Worm (Caenorhabditis elegans) whole organism, L1 larva: Measurements from ENCODE around the gene B0285.6.

ENCODE experiments used
- C04F5.9 ChIP-seq: sonication (generic microtip); optimal IDR thresholded peaks from 2 replicates; lab custom pipeline; 2016; ENCODE audit warnings: missing genetic modification characterization, missing compliant biosample characterization
- C34B4.2 ChIP-seq: sonication (generic microtip); optimal IDR thresholded peaks from 2 replicates; lab custom pipeline; 2017; ENCODE audit warnings: mild to moderate bottlenecking, missing genetic modification characterization, missing compliant biosample characterization
- F16B12.6 ChIP-seq: fragments of 150-350 bp; optimal IDR thresholded peaks from 2 replicates; lab custom pipeline; 2014; ENCODE audit warnings: missing biosample characterization, missing genetic modification characterization
- aha-1 ChIP-seq: fragments of 150-350 bp; optimal IDR thresholded peaks from 2 replicates; lab custom pipeline; 2014; ENCODE audit warnings: missing biosample characterization, missing genetic modification characterization
- blmp-1 ChIP-seq: fragments of 150-350 bp; optimal IDR thresholded peaks from 2 replicates; lab custom pipeline; 2014; ENCODE audit warnings: missing biosample characterization, missing genetic modification characterization
- ceh-8 ChIP-seq: fragments of 200-800 bp; sonication (Bioruptor generic); optimal IDR thresholded peaks from 2 replicates; lab custom pipeline; 2018; ENCODE audit warnings: mild to moderate bottlenecking, missing genetic modification characterization, moderate library complexity, missing compliant biosample characterization
- ceh-82 ChIP-seq, 3 experiments: fragments of 150-350 bp in 1 of 3; sonication (generic microtip) in 2 of 3; optimal IDR thresholded peaks; 2 replicates each; lab custom pipeline; 2014 to 2017; ENCODE audit warnings: missing biosample characterization in 3 of 3, missing genetic modification characterization in 3 of 3
- ceh-90 ChIP-seq: sonication (generic microtip); optimal IDR thresholded peaks from 2 replicates; lab custom pipeline; 2016; ENCODE audit warnings: missing genetic modification characterization, missing compliant biosample characterization
- ces-1 ChIP-seq: fragments of 150-350 bp; optimal IDR thresholded peaks from 2 replicates; lab custom pipeline; 2014; ENCODE audit warnings: missing biosample characterization, missing genetic modification reagents, missing genetic modification characterization
- dpl-1 ChIP-seq, 3 experiments: fragments of 150-350 bp in 2 of 3; sonication (generic microtip) in 1 of 3; optimal IDR thresholded peaks; 2 replicates each; lab custom pipeline; 2014 to 2017; ENCODE audit warnings: missing biosample characterization in 3 of 3, missing genetic modification characterization in 3 of 3, missing genetic modification reagents in 3 of 3
- dsc-1 ChIP-seq: sonication (generic microtip); optimal IDR thresholded peaks from 2 replicates; lab custom pipeline; 2016; ENCODE audit warnings: mild to moderate bottlenecking, missing genetic modification characterization, missing compliant biosample characterization
- efl-1 ChIP-seq, 4 experiments: fragments of 150-350 bp; optimal IDR thresholded peaks in 3 of 4; peaks in 1 of 4; 1 replicate in 1 of 4; 2 replicates in 3 of 4; lab custom pipeline; 2014; ENCODE audit warnings: missing biosample characterization in 2 of 4, missing genetic modification characterization in 2 of 4, missing genetic modification reagents in 2 of 4
- efl-3 ChIP-seq: fragments of 200-800 bp; sonication (Bioruptor generic); optimal IDR thresholded peaks from 2 replicates; lab custom pipeline; 2018; ENCODE audit warnings: mild to moderate bottlenecking, missing genetic modification characterization, missing compliant biosample characterization
- egl-13 ChIP-seq: sonication (generic microtip); optimal IDR thresholded peaks from 2 replicates; lab custom pipeline; 2016; ENCODE audit warnings: missing genotype, missing genetic modification reagents, missing genetic modification characterization, missing compliant biosample characterization
- egl-27 ChIP-seq, 2 experiments: fragments of 150-350 bp in 1 of 2; sonication (generic microtip); optimal IDR thresholded peaks; 3 replicates each; lab custom pipeline; 2017 to 2018; ENCODE audit warnings: missing biosample characterization in 2 of 2, missing genetic modification characterization in 2 of 2, missing genetic modification reagents in 2 of 2
- elt-2 ChIP-seq: sonication (generic microtip); optimal IDR thresholded peaks from 2 replicates; lab custom pipeline; 2016; ENCODE audit warnings: missing genetic modification characterization, mild to moderate bottlenecking, inconsistent platforms, missing compliant biosample characterization, missing genetic modification reagents
- elt-3 ChIP-seq, 6 experiments: fragments of 150-350 bp in 1 of 6; sonication (generic microtip); optimal IDR thresholded peaks; 2 replicates each; lab custom pipeline; 2017 to 2018; ENCODE audit warnings: missing biosample characterization in 6 of 6, missing genetic modification characterization in 6 of 6, inconsistent platforms in 1 of 6
- fkh-8 ChIP-seq: sonication (generic microtip); optimal IDR thresholded peaks from 2 replicates; lab custom pipeline; 2016; ENCODE audit warnings: mild to moderate bottlenecking, missing genetic modification characterization, missing compliant biosample characterization
- fos-1 ChIP-seq: fragments of 150-350 bp; optimal IDR thresholded peaks from 2 replicates; lab custom pipeline; 2014; ENCODE audit warnings: missing biosample characterization, missing genetic modification characterization
- jun-1 ChIP-seq: fragments of 150-350 bp; optimal IDR thresholded peaks from 2 replicates; lab custom pipeline; 2014; ENCODE audit warnings: missing biosample characterization, missing genetic modification reagents, missing genetic modification characterization
- lin-14 ChIP-seq: fragments of 200-800 bp; sonication (Bioruptor generic); optimal IDR thresholded peaks from 2 replicates; lab custom pipeline; 2018; ENCODE audit warnings: mild to moderate bottlenecking, missing genetic modification characterization, moderate library complexity, missing compliant biosample characterization
- lin-35 ChIP-seq, 2 experiments: fragments of 150-350 bp; optimal IDR thresholded peaks; 2 replicates each; lab custom pipeline; 2014; ENCODE audit warnings: missing biosample characterization in 2 of 2, missing genetic modification characterization in 2 of 2, missing genetic modification reagents in 2 of 2
- lin-39 ChIP-seq: fragments of 150-350 bp; optimal IDR thresholded peaks from 2 replicates; lab custom pipeline; 2014; ENCODE audit warnings: missing biosample characterization, missing genetic modification reagents, missing genetic modification characterization
- lir-3 ChIP-seq: sonication (generic microtip); optimal IDR thresholded peaks from 2 replicates; lab custom pipeline; 2016; ENCODE audit warnings: mild to moderate bottlenecking, missing genetic modification characterization, moderate library complexity, missing compliant biosample characterization; ENCODE audit not compliant: poor library complexity
- lsy-2 ChIP-seq, 2 experiments: fragments of 150-350 bp; optimal IDR thresholded peaks; 2 replicates each; lab custom pipeline; 2014; ENCODE audit warnings: missing biosample characterization in 2 of 2, missing genetic modification characterization in 2 of 2
- mdl-1 ChIP-seq, 2 experiments: fragments of 150-350 bp; optimal IDR thresholded peaks; 2 replicates each; lab custom pipeline; 2014 to 2017; ENCODE audit warnings: missing biosample characterization in 2 of 2, missing genetic modification characterization in 2 of 2, inconsistent platforms in 1 of 2
- mef-2 ChIP-seq: fragments of 150-350 bp; optimal IDR thresholded peaks from 2 replicates; lab custom pipeline; 2014; ENCODE audit warnings: missing biosample characterization, missing genetic modification characterization
- nhr-12 ChIP-seq: sonication (generic microtip); optimal IDR thresholded peaks from 2 replicates; lab custom pipeline; 2017; ENCODE audit warnings: missing biosample characterization, missing genetic modification characterization
- nhr-19 ChIP-seq: fragments of 200-800 bp; sonication (Bioruptor generic); conservative IDR thresholded peaks from 2 replicates; pipeline ENCODE4 v1.3.6; 2022; ENCODE audit warnings: missing genetic modification characterization, missing compliant biosample characterization
- nhr-20 ChIP-seq: sonication (generic microtip); optimal IDR thresholded peaks from 2 replicates; lab custom pipeline; 2016; ENCODE audit warnings: mild to moderate bottlenecking, missing genetic modification characterization, missing compliant biosample characterization
- nhr-237 ChIP-seq: fragments of 150-350 bp; optimal IDR thresholded peaks from 2 replicates; lab custom pipeline; 2014; ENCODE audit warnings: missing biosample characterization, missing genetic modification characterization
- nhr-71 ChIP-seq: sonication (generic microtip); optimal IDR thresholded peaks from 2 replicates; lab custom pipeline; 2016; ENCODE audit warnings: mild to moderate bottlenecking, missing genetic modification characterization, moderate library complexity, missing compliant biosample characterization
- nhr-84 ChIP-seq: sonication (generic microtip); optimal IDR thresholded peaks from 2 replicates; lab custom pipeline; 2017; ENCODE audit warnings: missing biosample characterization, missing genetic modification characterization
- nhr-85 ChIP-seq: sonication (generic microtip); peaks from one replicate; lab custom pipeline; 2016; ENCODE audit warnings: missing genetic modification characterization, inconsistent platforms, missing compliant biosample characterization
- rnt-1 ChIP-seq: sonication (generic microtip); optimal IDR thresholded peaks from 2 replicates; lab custom pipeline; 2016; ENCODE audit warnings: mild to moderate bottlenecking, missing genetic modification characterization, moderate library complexity, missing compliant biosample characterization
- skn-1 ChIP-seq: fragments of 150-350 bp; optimal IDR thresholded peaks from 2 replicates; lab custom pipeline; 2014; ENCODE audit warnings: missing biosample characterization, missing genetic modification characterization
- snu-23 ChIP-seq: sonication (generic microtip); optimal IDR thresholded peaks from 2 replicates; lab custom pipeline; 2016; ENCODE audit warnings: missing genetic modification characterization, missing compliant biosample characterization
- sptf-1 ChIP-seq: fragments of 150-350 bp; optimal IDR thresholded peaks from 2 replicates; lab custom pipeline; 2014; ENCODE audit warnings: missing biosample characterization, missing genetic modification characterization
- sup-37 ChIP-seq: fragments of 200-800 bp; sonication (Bioruptor generic); optimal IDR thresholded peaks from 2 replicates; lab custom pipeline; 2018; ENCODE audit warnings: mild to moderate bottlenecking, missing genetic modification characterization, missing compliant biosample characterization
- tlp-1 ChIP-seq: fragments of 150-350 bp; optimal IDR thresholded peaks from 2 replicates; lab custom pipeline; 2014; ENCODE audit warnings: missing biosample characterization, missing genetic modification characterization
- unc-30 ChIP-seq: sonication (generic microtip); optimal IDR thresholded peaks from 2 replicates; lab custom pipeline; 2017; ENCODE audit warnings: missing biosample characterization, missing genetic modification characterization
- zag-1 ChIP-seq: fragments of 150-350 bp; optimal IDR thresholded peaks from 2 replicates; lab custom pipeline; 2014; ENCODE audit warnings: missing biosample characterization, missing genetic modification characterization
- ztf-11 ChIP-seq, 2 experiments: sonication (generic microtip); optimal IDR thresholded peaks; 2 replicates each; lab custom pipeline; 2016 to 2017; ENCODE audit warnings: missing genetic modification characterization in 2 of 2, missing biosample characterization in 1 of 2, missing compliant biosample characterization in 1 of 2

The B0285.6 gene

ce11 chrIII:4323120-4323519 lies 26.8 kb upstream of the B0285.6 start (continued):
- TF ChIP-seq ceh-90 (tag; lab: Kevin White, UChicago), result no peak
- TF ChIP-seq lin-14, result peak; percentile 93
- TF ChIP-seq fkh-8, result peak; percentile 36
- peak; percentile 60 for TF ChIP-seq rnt-1
- TF ChIP-seq ceh-82 (tag; optimal IDR thresholded peaks at IDR 0.05; lab: Kevin White, UChicago), result peak; percentile 11 to 40 (median 37)
- TF ChIP-seq snu-23 (GFP tag; lab: Kevin White, UChicago), result peak; percentile 31
- peak; percentile 13 for TF ChIP-seq skn-1 (tag; lab: Kevin White, UChicago)
- TF ChIP-seq dpl-1 (GFP tag; optimal IDR thresholded peaks at IDR 0.05; lab: Kevin White, UChicago), result peak in 2 of 3 experiments; percentile 5 to 37
- no peak for TF ChIP-seq efl-3
- TF ChIP-seq nhr-12 (tag; lab: Kevin White, UChicago), result no peak
- TF ChIP-seq efl-1 (optimal IDR thresholded peaks at IDR 0.05; lab: Kevin White, UChicago), result peak; percentile 50 to 55
- TF ChIP-seq efl-1 (GFP tag; optimal IDR thresholded peaks at IDR 0.05 in 1 of 2; lab: Kevin White, UChicago), result peak; percentile 29 to 77
- TF ChIP-seq nhr-20 (tag; lab: Kevin White, UChicago), result peak; percentile 13

ce11 chrIII:4323859-4324258 lies 26.0 kb upstream of the B0285.6 start, which contains the start of gene H38K22.9:
TSS of gene H38K22.9 (plus strand) at chrIII:4324159.
- TF ChIP-seq nhr-19 (GFP tag; lab: Robert Waterston, UW) (no peak), nhr-85 (tag; lab: Kevin White, UChicago) (peak; percentile 25), efl-1 (optimal IDR thresholded peaks at IDR 0.05; lab: Kevin White, UChicago) (no peak), efl-1 (GFP tag; optimal IDR thresholded peaks at IDR 0.05 in 1 of 2; lab: Kevin White, UChicago) (peak in 1 of 2 experiments; percentile 63), aha-1 (tag; lab: Kevin White, UChicago) (no peak), tlp-1 (tag; lab: Kevin White, UChicago) (no peak), lir-3 (tag; lab: Kevin White, UChicago) (no peak), nhr-84 (no peak), C34B4.2 (tag; lab: Kevin White, UChicago) (no peak), lin-14 (no peak)

ce11 chrIII:4328208-4328987 lies 21.5 kb upstream of the B0285.6 start:
- TF ChIP-seq efl-1 (optimal IDR thresholded peaks at IDR 0.05; lab: Kevin White, UChicago), result no peak
- no peak for TF ChIP-seq efl-1 (GFP tag; optimal IDR thresholded peaks at IDR 0.05 in 1 of 2; lab: Kevin White, UChicago)
- TF ChIP-seq blmp-1 (tag; lab: Kevin White, UChicago), result peak; percentile 75
- TF ChIP-seq nhr-85 (tag; lab: Kevin White, UChicago), result peak; percentile 25
- TF ChIP-seq nhr-20 (tag; lab: Kevin White, UChicago), result peak; percentile 4
- TF ChIP-seq elt-3 (tag; optimal IDR thresholded peaks at IDR 0.05; lab: Kevin White, UChicago), result peak in 5 of 6 experiments; percentile 56 to 89 (median 65)
- no peak for TF ChIP-seq lin-39
- TF ChIP-seq lin-14, result peak; percentile 50
- peak; percentile 41 for TF ChIP-seq snu-23 (GFP tag; lab: Kevin White, UChicago)

- TF ChIP-seq sup-37 (no peak), egl-13 (no peak), lsy-2 (tag; optimal IDR thresholded peaks at IDR 0.05; lab: Kevin White, UChicago) (peak in 1 of 2 experiments; percentile 24), ceh-8 (no peak), ces-1 (GFP tag; lab: Kevin White, UChicago) (no peak), mdl-1 (tag; optimal IDR thresholded peaks at IDR 0.05; lab: Kevin White, UChicago) (no peak), blmp-1 (tag; lab: Kevin White, UChicago) (peak; percentile 90), F16B12.6 (no peak), fkh-8 (no peak), elt-2 (tag; lab: Kevin White, UChicago) (no peak), nhr-237 (tag; lab: Kevin White, UChicago) (no peak), nhr-71 (peak; percentile 6), unc-30 (tag; lab: Kevin White, UChicago) (no peak), jun-1 (tag; lab: Kevin White, UChicago) (no peak), C04F5.9 (tag; lab: Kevin White, UChicago) (no peak), ztf-11 (tag; optimal IDR thresholded peaks at IDR 0.05; lab: Kevin White, UChicago) (no peak), mef-2 (tag; lab: Kevin White, UChicago) (no peak), fos-1 (tag; lab: Kevin White, UChicago) (no peak), aha-1 (tag; lab: Kevin White, UChicago) (no peak), lin-35 (GFP tag; optimal IDR thresholded peaks at IDR 0.05; lab: Kevin White, UChicago) (peak in 1 of 2 experiments; percentile 4), nhr-85 (tag; lab: Kevin White, UChicago) (peak; percentile 82), egl-27 (tag; optimal IDR thresholded peaks at IDR 0.05; lab: Kevin White, UChicago) (no peak), sptf-1 (tag; lab: Kevin White, UChicago) (no peak), elt-3 (tag; optimal IDR thresholded peaks at IDR 0.05; lab: Kevin White, UChicago) (peak in 1 of 6 experiments; percentile 26), dsc-1 (tag; lab: Kevin White, UChicago) (no peak), zag-1 (no peak)
These were observed 18.9 kb upstream of the B0285.6 start, which contains the start of gene gly-6 for ce11 chrIII:4330984-4331383. TSS of gene gly-6 (minus strand) at chrIII:4331228.
